Worm (Caenorhabditis elegans): ENCODE data around the gene lmd-4.

- TF ChIP-seq nhr-90 (tag; optimal IDR thresholded peaks at IDR 0.05), result no peak
- TF ChIP-seq mel-28 (tag; optimal IDR thresholded peaks at IDR 0.05; ENCODE audit: borderline replicate concordance), result no peak
- no peak for TF ChIP-seq nhr-27 (tag; optimal IDR thresholded peaks at IDR 0.05)
These were observed 34.7 kb upstream of the lmd-4 start, which contains the start of gene tag-293 for ce11 chrV:7355464-7355863.

Data from whole organism, young adult.